Worm (Caenorhabditis elegans): Measurements from ENCODE around the gene che-12.

ce11 chrV:10277579-10277978, 29.6 kb downstream of the che-12 start, which contains the start of gene lys-1:
- TF ChIP-seq egl-5 (tag; optimal IDR thresholded peaks at IDR 0.05) (no peak), ceh-9 (tag; optimal IDR thresholded peaks at IDR 0.05) (no peak), skn-1 (tag; optimal IDR thresholded peaks at IDR 0.05) (no peak), unc-39 (tag; optimal IDR thresholded peaks at IDR 0.05) (no peak)

Data from whole organism, L3 larva.